Worm (Caenorhabditis elegans) whole organism, L2 larva: ENCODE data around the gene ZK666.14.
A peak's percentile ranks its signal among the peaks of the same experiment; 100 is the strongest.

ENCODE experiments used
- F13H6.1 ChIP-seq: sonication (generic microtip); optimal IDR thresholded peaks from 2 replicates; lab custom pipeline; 2016; ENCODE audit warnings: missing genetic modification characterization, missing compliant biosample characterization
- alr-1 ChIP-seq: fragments of 150-350 bp; optimal IDR thresholded peaks from 2 replicates; lab custom pipeline; 2014; ENCODE audit warnings: missing biosample characterization, missing genetic modification characterization
- aly-2 ChIP-seq: fragments of 150-350 bp; optimal IDR thresholded peaks from 2 replicates; lab custom pipeline; 2014; ENCODE audit warnings: missing biosample characterization, missing genetic modification characterization
- ama-1 ChIP-seq: fragments of 150-350 bp; optimal IDR thresholded peaks from 2 replicates; lab custom pipeline; 2018; ENCODE audit warnings: inconsistent platforms
- blmp-1 ChIP-seq: sonication (generic microtip); optimal IDR thresholded peaks from 2 replicates; lab custom pipeline; 2017; ENCODE audit warnings: missing genetic modification characterization, mild to moderate bottlenecking, missing compliant biosample characterization, antibody characterized with exemption, moderate library complexity; ENCODE audit not compliant: insufficient read depth
- ceh-16 ChIP-seq: fragments of 150-350 bp; optimal IDR thresholded peaks from 2 replicates; lab custom pipeline; 2014; ENCODE audit warnings: missing biosample characterization, missing genetic modification characterization
- crh-2 ChIP-seq: sonication (generic microtip); optimal IDR thresholded peaks from 2 replicates; lab custom pipeline; 2017; ENCODE audit warnings: missing biosample characterization, missing genetic modification characterization
- egl-27 ChIP-seq: sonication (generic microtip); optimal IDR thresholded peaks from 3 replicates; lab custom pipeline; 2017; ENCODE audit warnings: missing biosample characterization, missing genetic modification reagents, missing genetic modification characterization
- elt-1 ChIP-seq: fragments of 150-350 bp; optimal IDR thresholded peaks from 2 replicates; lab custom pipeline; 2014; ENCODE audit warnings: missing biosample characterization, missing genetic modification characterization
- fos-1 ChIP-seq: fragments of 150-350 bp; optimal IDR thresholded peaks from 2 replicates; lab custom pipeline; 2014; ENCODE audit warnings: missing biosample characterization, missing genetic modification characterization
- lin-11 ChIP-seq: fragments of 150-350 bp; sonication (generic microtip); optimal IDR thresholded peaks from 2 replicates; lab custom pipeline; 2014; ENCODE audit warnings: missing biosample characterization, missing genetic modification characterization, inconsistent platforms, mixed read lengths
- lin-13 ChIP-seq: fragments of 150-350 bp; optimal IDR thresholded peaks from 2 replicates; lab custom pipeline; 2014; ENCODE audit warnings: missing biosample characterization, missing genetic modification reagents, missing genetic modification characterization
- lin-39 ChIP-seq: fragments of 150-350 bp; optimal IDR thresholded peaks from 2 replicates; lab custom pipeline; 2014; ENCODE audit warnings: missing biosample characterization, missing genetic modification reagents, missing genetic modification characterization
- mbf-1 ChIP-seq: sonication (generic microtip); optimal IDR thresholded peaks from 2 replicates; lab custom pipeline; 2017; ENCODE audit warnings: missing biosample characterization, missing genetic modification characterization
- mdl-1 ChIP-seq, 2 experiments: fragments of 150-350 bp in 1 of 2; sonication (generic microtip) in 1 of 2; optimal IDR thresholded peaks; 2 replicates each; lab custom pipeline; 2017; ENCODE audit warnings: missing biosample characterization in 2 of 2, missing genetic modification characterization in 2 of 2
- nhr-12 ChIP-seq: fragments of 150-350 bp; optimal IDR thresholded peaks from 2 replicates; lab custom pipeline; 2014; ENCODE audit warnings: missing biosample characterization, missing genetic modification characterization
- nhr-129 ChIP-seq: fragments of 150-350 bp; optimal IDR thresholded peaks from 2 replicates; lab custom pipeline; 2014; ENCODE audit warnings: missing biosample characterization, missing genetic modification characterization
- nhr-21 ChIP-seq: fragments of 150-350 bp; optimal IDR thresholded peaks from 2 replicates; lab custom pipeline; 2014; ENCODE audit warnings: missing biosample characterization, missing genetic modification characterization
- nhr-23 ChIP-seq: fragments of 150-350 bp; optimal IDR thresholded peaks from 2 replicates; lab custom pipeline; 2014; ENCODE audit warnings: missing biosample characterization, missing genetic modification reagents, missing genetic modification characterization
- nhr-237 ChIP-seq: fragments of 150-350 bp; optimal IDR thresholded peaks from 2 replicates; lab custom pipeline; 2014; ENCODE audit warnings: missing biosample characterization, missing genetic modification characterization
- nhr-25 ChIP-seq: fragments of 150-350 bp; sonication (generic microtip); optimal IDR thresholded peaks from 3 replicates; lab custom pipeline; 2014; ENCODE audit warnings: missing biosample characterization, missing genetic modification characterization
- nhr-6 ChIP-seq: fragments of 150-350 bp; optimal IDR thresholded peaks from 2 replicates; lab custom pipeline; 2014; ENCODE audit warnings: missing biosample characterization, missing genetic modification characterization
- sem-4 ChIP-seq: fragments of 150-350 bp; optimal IDR thresholded peaks from 2 replicates; lab custom pipeline; 2014; ENCODE audit warnings: missing biosample characterization, missing genetic modification reagents, missing genetic modification characterization
- sma-3 ChIP-seq: sonication (generic microtip); optimal IDR thresholded peaks from 2 replicates; lab custom pipeline; 2016; ENCODE audit warnings: missing genetic modification reagents, missing genetic modification characterization, missing compliant biosample characterization
- unc-39 ChIP-seq: fragments of 150-350 bp; optimal IDR thresholded peaks from 2 replicates; lab custom pipeline; 2014; ENCODE audit warnings: missing biosample characterization, missing genetic modification characterization
- unc-55 ChIP-seq: fragments of 150-350 bp; sonication (generic microtip); optimal IDR thresholded peaks from 3 replicates; lab custom pipeline; 2014; ENCODE audit warnings: missing biosample characterization, missing genetic modification reagents, missing genetic modification characterization
- ztf-1 ChIP-seq: fragments of 200-800 bp; sonication (Bioruptor generic); conservative IDR thresholded peaks from 2 replicates; pipeline ENCODE4 v1.3.6; 2022; ENCODE audit warnings: missing genetic modification characterization, missing compliant biosample characterization
- ztf-4 ChIP-seq: fragments of 150-350 bp; optimal IDR thresholded peaks from 2 replicates; lab custom pipeline; 2014; ENCODE audit warnings: missing biosample characterization, missing genetic modification characterization

Gene ZK666.14

DNA sequence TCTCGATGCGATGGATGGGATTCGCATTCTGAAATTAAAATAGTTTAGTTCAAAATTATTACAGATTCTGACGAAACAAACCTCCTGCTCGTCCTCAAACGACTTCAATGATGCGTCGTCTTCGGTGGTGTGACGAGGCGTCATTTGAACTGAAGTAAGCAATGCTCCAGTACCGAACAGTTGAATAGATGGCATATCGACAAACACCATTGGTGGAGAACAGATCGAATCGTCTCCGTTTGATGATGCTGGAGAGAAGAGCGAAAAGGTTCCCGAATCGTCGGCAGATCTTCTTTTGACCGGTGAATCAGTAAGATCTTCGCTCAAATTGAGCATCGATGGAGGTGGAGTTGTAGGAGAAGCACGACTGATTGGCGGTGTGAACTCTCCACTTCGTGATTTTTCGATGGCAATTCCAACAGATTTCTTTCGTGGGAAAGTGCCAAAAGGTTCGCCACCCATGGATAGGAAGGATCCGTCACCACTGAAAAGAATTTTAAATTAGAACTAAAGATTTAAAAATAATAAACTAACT lies 49.9 kb downstream of the ZK666.14 start:
- TF ChIP-seq nhr-21 (tag; lab: Kevin White, UChicago) (no peak), elt-1 (tag; lab: Kevin White, UChicago) (no peak), nhr-129 (peak; percentile 33), lin-11 (peak; percentile 11)

DNA sequence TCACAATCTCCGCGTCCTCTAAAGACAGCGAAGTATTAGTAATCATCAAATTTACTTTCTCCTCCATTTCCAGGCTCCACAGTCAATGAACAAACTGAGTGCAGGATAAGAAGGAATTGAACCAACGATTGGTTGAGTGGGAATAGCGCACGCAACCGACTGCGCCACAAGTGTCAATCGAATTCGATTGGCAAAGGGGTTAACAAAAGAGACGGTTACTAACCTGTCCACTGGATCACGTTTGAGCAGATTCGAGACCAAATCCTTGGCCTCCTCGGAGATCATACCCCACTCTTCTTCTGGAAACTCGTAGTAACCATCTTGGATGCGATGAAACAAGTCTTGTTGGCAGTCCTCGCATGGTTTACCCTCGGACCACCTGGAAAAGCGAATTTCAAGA lies 50.6 kb downstream of the ZK666.14 start:
- TF ChIP-seq ceh-16 (tag; lab: Kevin White, UChicago) (no peak), sma-3 (no peak), ztf-4 (tag; lab: Kevin White, UChicago) (no peak), nhr-6 (tag; lab: Kevin White, UChicago) (no peak), lin-13 (GFP tag; lab: Kevin White, UChicago) (peak; percentile 17), unc-39 (tag; lab: Kevin White, UChicago) (no peak), blmp-1 (no peak), nhr-12 (tag; lab: Kevin White, UChicago) (no peak), elt-1 (tag; lab: Kevin White, UChicago) (no peak), egl-27 (tag; lab: Kevin White, UChicago) (no peak), fos-1 (no peak), nhr-237 (tag; lab: Kevin White, UChicago) (no peak), crh-2 (no peak), alr-1 (no peak), nhr-23 (tag; lab: Kevin White, UChicago) (no peak), lin-39 (tag; lab: Kevin White, UChicago) (no peak), F13H6.1 (tag; lab: Kevin White, UChicago) (no peak), nhr-25 (no peak), sem-4 (tag; lab: Kevin White, UChicago) (no peak), ama-1 (lab: Kevin White, UChicago) (peak; percentile 77), mbf-1 (no peak), unc-55 (GFP tag; lab: Kevin White, UChicago) (no peak), mdl-1 (tag; optimal IDR thresholded peaks at IDR 0.05; lab: Kevin White, UChicago) (peak in 1 of 2 experiments; percentile 8), ztf-1 (GFP tag; lab: Robert Waterston, UW) (no peak), aly-2 (tag; lab: Kevin White, UChicago) (no peak), nhr-129 (no peak)
- TF ChIP-seq, all 48 proteins: peak for 3
